Fruit fly (Drosophila melanogaster) whole organism, embryonic: ENCODE data around the gene Dic1.

Source experiments
- C15 ChIP-seq: fragments of 200-800 bp; sonication (Bioruptor generic); IDR thresholded peaks from 3 replicates; pipeline ENCODE4 v1.3.6; 2022; ENCODE audit warnings: missing biosample characterization, missing genetic modification characterization
- CG11398 ChIP-seq: fragments of 200-800 bp; sonication (Bioruptor generic); optimal IDR thresholded peaks from 2 replicates; lab custom pipeline; 2016; ENCODE audit warnings: missing biosample characterization, missing genetic modification characterization
- CG1233 ChIP-seq: fragments of 200-800 bp; sonication (Bioruptor generic); optimal IDR thresholded peaks from 4 replicates; lab custom pipeline; 2018; ENCODE audit warnings: missing biosample characterization, mild to moderate bottlenecking, missing genetic modification characterization
- CG12391 ChIP-seq: fragments of 200-800 bp; sonication (Bioruptor generic); optimal IDR thresholded peaks from 3 replicates; lab custom pipeline; 2018; ENCODE audit warnings: missing biosample characterization, mild to moderate bottlenecking, missing genetic modification characterization, moderate library complexity
- CG13624 ChIP-seq: fragments of 200-800 bp; sonication (Bioruptor generic); optimal IDR thresholded peaks from 2 replicates; lab custom pipeline; 2016; ENCODE audit warnings: missing biosample characterization, missing genetic modification characterization
- CG14667 ChIP-seq: fragments of 200-800 bp; sonication (Bioruptor generic); IDR thresholded peaks from 2 replicates; pipeline ENCODE4 v1.3.6; 2022; ENCODE audit warnings: missing biosample characterization, missing genetic modification characterization
- CG17612 ChIP-seq: fragments of 200-800 bp; sonication (Bioruptor generic); IDR thresholded peaks from 2 replicates; pipeline ENCODE4 v1.3.6; 2022; ENCODE audit warnings: missing biosample characterization, missing genetic modification characterization
- CG17802 ChIP-seq: fragments of 200-800 bp; sonication (Bioruptor generic); optimal IDR thresholded peaks from 2 replicates; lab custom pipeline; 2018; ENCODE audit warnings: missing biosample characterization, mild to moderate bottlenecking, missing genetic modification characterization, moderate library complexity
- CG18764 ChIP-seq: fragments of 200-800 bp; sonication (Bioruptor generic); optimal IDR thresholded peaks from 3 replicates; lab custom pipeline; 2016; ENCODE audit warnings: missing biosample characterization, missing genetic modification characterization
- CG2199 ChIP-seq: fragments of 200-800 bp; sonication (Bioruptor generic); IDR thresholded peaks from 3 replicates; pipeline ENCODE4 v1.3.6; 2022; ENCODE audit warnings: missing biosample characterization, missing genetic modification characterization
- CG2889 ChIP-seq: fragments of 200-800 bp; sonication (Bioruptor generic); IDR thresholded peaks from 3 replicates; pipeline ENCODE4 v1.3.6; 2022; ENCODE audit warnings: missing biosample characterization, missing genetic modification characterization
- CG3163 ChIP-seq: fragments of 200-800 bp; sonication (Bioruptor generic); optimal IDR thresholded peaks from 3 replicates; lab custom pipeline; 2016; ENCODE audit warnings: missing biosample characterization, missing genetic modification characterization
- CG3847 ChIP-seq: fragments of 200-800 bp; sonication (Bioruptor generic); IDR thresholded peaks from 2 replicates; pipeline ENCODE4 v1.3.6; 2022; ENCODE audit warnings: missing biosample characterization, missing genetic modification characterization
- CG4707 ChIP-seq: fragments of 200-800 bp; sonication (Bioruptor generic); optimal IDR thresholded peaks from 2 replicates; lab custom pipeline; 2018; ENCODE audit warnings: missing biosample characterization, mild to moderate bottlenecking, missing genetic modification characterization, moderate library complexity
- CG8290 ChIP-seq, 3 experiments: fragments of 200-800 bp; sonication (Bioruptor generic); optimal IDR thresholded peaks; 2 replicates each; lab custom pipeline; 2016 to 2019; ENCODE audit warnings: missing biosample characterization in 3 of 3, missing genetic modification characterization in 3 of 3, mild to moderate bottlenecking in 2 of 3, moderate library complexity in 1 of 3
- CG8359 ChIP-seq: fragments of 200-800 bp; sonication (Bioruptor generic); optimal IDR thresholded peaks from 2 replicates; lab custom pipeline; 2017; ENCODE audit warnings: missing biosample characterization, mild to moderate bottlenecking, missing genetic modification characterization, borderline replicate concordance
- CG8765 ChIP-seq: fragments of 200-800 bp; sonication (Bioruptor generic); IDR thresholded peaks from 2 replicates; pipeline ENCODE4 v1.3.6; 2022; ENCODE audit warnings: missing biosample characterization, missing genetic modification characterization
- CG9876 ChIP-seq: fragments of 200-800 bp; sonication (Bioruptor generic); optimal IDR thresholded peaks from 2 replicates; lab custom pipeline; 2016; ENCODE audit warnings: missing biosample characterization, missing genetic modification characterization
- Deaf1 ChIP-seq: fragments of 200-800 bp; optimal IDR thresholded peaks from 3 replicates; lab custom pipeline; 2019; ENCODE audit warnings: missing biosample characterization, mild to moderate bottlenecking, missing genetic modification characterization, moderate library complexity
- Dek ChIP-seq: fragments of 200-800 bp; sonication (Bioruptor generic); optimal IDR thresholded peaks from 3 replicates; lab custom pipeline; 2019; ENCODE audit warnings: missing biosample characterization, mild to moderate bottlenecking, missing genetic modification characterization, moderate library complexity
- Dp ChIP-seq: fragments of 200-800 bp; sonication (Bioruptor generic); optimal IDR thresholded peaks from 2 replicates; lab custom pipeline; 2018; ENCODE audit warnings: missing biosample characterization, mild to moderate bottlenecking, missing genetic modification characterization, moderate library complexity
- Eip74EF ChIP-seq, 2 experiments: fragments of 200-800 bp in 1 of 2; fragments of >200 bp in 1 of 2; sonication (Bioruptor generic) in 1 of 2; optimal IDR thresholded peaks; 2 replicates each; lab custom pipeline; 2017 to 2019; ENCODE audit warnings: missing biosample characterization in 2 of 2, missing genetic modification characterization in 2 of 2, mild to moderate bottlenecking in 1 of 2, moderate library complexity in 1 of 2
- Ets65A ChIP-seq: fragments of 200-800 bp; sonication (Bioruptor generic); peaks from one replicate; lab custom pipeline; 2016; ENCODE audit warnings: missing biosample characterization, missing genetic modification characterization
- HHEX ChIP-seq: fragments of 200-800 bp; sonication (Bioruptor generic); optimal IDR thresholded peaks from 3 replicates; lab custom pipeline; 2017; ENCODE audit warnings: missing biosample characterization, mild to moderate bottlenecking, missing genetic modification characterization, missing genetic modification reagents
- Meics ChIP-seq: fragments of 200-800 bp; sonication (Bioruptor generic); optimal IDR thresholded peaks from 2 replicates; lab custom pipeline; 2017; ENCODE audit warnings: missing biosample characterization, mild to moderate bottlenecking, missing genetic modification characterization
- Sin3A ChIP-seq: fragments of >200 bp; optimal IDR thresholded peaks from 2 replicates; lab custom pipeline; 2018
- Stat92E ChIP-seq, 3 experiments: fragments of >200 bp in 2 of 3; fragments of 200-800 bp in 1 of 3; sonication (Bioruptor generic) in 1 of 3; optimal IDR thresholded peaks; 2 replicates each; lab custom pipeline; 2017 to 2019; ENCODE audit warnings: missing biosample characterization in 3 of 3, missing genetic modification characterization in 3 of 3, mild to moderate bottlenecking in 1 of 3, moderate library complexity in 1 of 3
- TFAM ChIP-seq: fragments of 200-800 bp; sonication (Bioruptor generic); optimal IDR thresholded peaks from 2 replicates; lab custom pipeline; 2017; ENCODE audit warnings: missing biosample characterization, missing genetic modification characterization, inconsistent platforms
- Xrp1 ChIP-seq: fragments of 200-800 bp; sonication (Bioruptor generic); IDR thresholded peaks from 2 replicates; pipeline ENCODE4 v1.3.6; 2022; ENCODE audit warnings: missing biosample characterization, missing genetic modification characterization
- ase ChIP-seq: fragments of 200-800 bp; sonication (Bioruptor generic); IDR thresholded peaks from 3 replicates; pipeline ENCODE4 v1.3.6; 2022; ENCODE audit warnings: missing biosample characterization, missing genetic modification characterization
- ci ChIP-seq: fragments of 200-800 bp; sonication (Bioruptor generic); IDR thresholded peaks from 3 replicates; pipeline ENCODE4 v1.3.6; 2022; ENCODE audit warnings: missing biosample characterization, missing genetic modification characterization
- crp ChIP-seq, 2 experiments: fragments of 200-800 bp; sonication (Bioruptor generic); optimal IDR thresholded peaks; 2 replicates in 1 of 2; 3 replicates in 1 of 2; lab custom pipeline; 2017; ENCODE audit warnings: missing biosample characterization in 2 of 2, missing genetic modification characterization in 2 of 2, mild to moderate bottlenecking in 1 of 2, moderate library complexity in 1 of 2
- dan ChIP-seq: fragments of 200-800 bp; sonication (Bioruptor generic); IDR thresholded peaks from 2 replicates; pipeline ENCODE4 v1.3.6; 2022; ENCODE audit warnings: missing biosample characterization, missing genetic modification characterization
- hbn ChIP-seq: fragments of 200-800 bp; sonication (Bioruptor generic); IDR thresholded peaks from 2 replicates; pipeline ENCODE4 v1.3.6; 2022; ENCODE audit warnings: missing biosample characterization, missing genetic modification characterization; ENCODE audit not compliant: partially characterized antibody
- her ChIP-seq: fragments of 200-800 bp; sonication (Bioruptor generic); optimal IDR thresholded peaks from 2 replicates; lab custom pipeline; 2016; ENCODE audit warnings: missing biosample characterization, missing genetic modification characterization
- jumu ChIP-seq: fragments of 200-800 bp; sonication (Bioruptor generic); optimal IDR thresholded peaks from 3 replicates; lab custom pipeline; 2016; ENCODE audit warnings: missing biosample characterization, missing genetic modification characterization
- mam ChIP-seq: fragments of 200-800 bp; sonication (Bioruptor generic); optimal IDR thresholded peaks from 3 replicates; lab custom pipeline; 2016; ENCODE audit warnings: missing biosample characterization, missing genetic modification characterization
- phol ChIP-seq: fragments of 200-800 bp; sonication (Bioruptor generic); optimal IDR thresholded peaks from 3 replicates; lab custom pipeline; 2018; ENCODE audit warnings: missing biosample characterization, mild to moderate bottlenecking, missing genetic modification characterization, moderate library complexity
- pzg ChIP-seq: fragments of 200-800 bp; sonication (Bioruptor generic); optimal IDR thresholded peaks from 3 replicates; lab custom pipeline; 2018; ENCODE audit warnings: missing biosample characterization, mild to moderate bottlenecking, missing genetic modification characterization, moderate library complexity
- ranshi ChIP-seq: fragments of 200-800 bp; sonication (Bioruptor generic); IDR thresholded peaks from 2 replicates; pipeline ENCODE4 v1.3.6; 2022; ENCODE audit warnings: missing biosample characterization, missing genetic modification characterization
- salm ChIP-seq: fragments of 200-800 bp; sonication (Bioruptor generic); optimal IDR thresholded peaks from 2 replicates; lab custom pipeline; 2018; ENCODE audit warnings: missing biosample characterization, mild to moderate bottlenecking, missing genetic modification characterization
- schlank ChIP-seq: fragments of 200-800 bp; sonication (Bioruptor generic); optimal IDR thresholded peaks from 2 replicates; lab custom pipeline; 2018; ENCODE audit warnings: missing biosample characterization, mild to moderate bottlenecking, missing genetic modification characterization
- so ChIP-seq: fragments of 200-800 bp; sonication (Bioruptor generic); IDR thresholded peaks from 3 replicates; pipeline ENCODE4 v1.3.6; 2022; ENCODE audit warnings: missing biosample characterization, missing genetic modification characterization
- sug ChIP-seq: fragments of 200-800 bp; optimal IDR thresholded peaks from 2 replicates; lab custom pipeline; 2019; ENCODE audit warnings: missing biosample characterization, mild to moderate bottlenecking, missing genetic modification characterization, moderate library complexity
- tio ChIP-seq: fragments of 200-800 bp; sonication (Bioruptor generic); optimal IDR thresholded peaks from 2 replicates; lab custom pipeline; 2017; ENCODE audit warnings: missing biosample characterization, missing genetic modification characterization, inconsistent platforms
- twi ChIP-seq: fragments of 200-800 bp; optimal IDR thresholded peaks from 2 replicates; lab custom pipeline; 2019; ENCODE audit warnings: missing biosample characterization, mild to moderate bottlenecking, missing genetic modification characterization, moderate library complexity
- tx ChIP-seq: fragments of 200-800 bp; sonication (Bioruptor generic); optimal IDR thresholded peaks from 2 replicates; lab custom pipeline; 2016; ENCODE audit warnings: missing biosample characterization, missing genetic modification characterization
- vvl ChIP-seq: fragments of 200-800 bp; sonication (Bioruptor generic); IDR thresholded peaks from 2 replicates; pipeline ENCODE4 v1.3.6; 2022; ENCODE audit warnings: missing biosample characterization, missing genetic modification characterization
- wdn ChIP-seq: fragments of 200-800 bp; sonication (Bioruptor generic); IDR thresholded peaks from 2 replicates; pipeline ENCODE4 v1.3.6; 2022; ENCODE audit warnings: missing biosample characterization, missing genetic modification characterization
- zfh2 ChIP-seq: fragments of 200-800 bp; sonication (Bioruptor generic); optimal IDR thresholded peaks from 2 replicates; lab custom pipeline; 2016; ENCODE audit warnings: missing biosample characterization, missing genetic modification characterization

Dic1 gene

DNA sequence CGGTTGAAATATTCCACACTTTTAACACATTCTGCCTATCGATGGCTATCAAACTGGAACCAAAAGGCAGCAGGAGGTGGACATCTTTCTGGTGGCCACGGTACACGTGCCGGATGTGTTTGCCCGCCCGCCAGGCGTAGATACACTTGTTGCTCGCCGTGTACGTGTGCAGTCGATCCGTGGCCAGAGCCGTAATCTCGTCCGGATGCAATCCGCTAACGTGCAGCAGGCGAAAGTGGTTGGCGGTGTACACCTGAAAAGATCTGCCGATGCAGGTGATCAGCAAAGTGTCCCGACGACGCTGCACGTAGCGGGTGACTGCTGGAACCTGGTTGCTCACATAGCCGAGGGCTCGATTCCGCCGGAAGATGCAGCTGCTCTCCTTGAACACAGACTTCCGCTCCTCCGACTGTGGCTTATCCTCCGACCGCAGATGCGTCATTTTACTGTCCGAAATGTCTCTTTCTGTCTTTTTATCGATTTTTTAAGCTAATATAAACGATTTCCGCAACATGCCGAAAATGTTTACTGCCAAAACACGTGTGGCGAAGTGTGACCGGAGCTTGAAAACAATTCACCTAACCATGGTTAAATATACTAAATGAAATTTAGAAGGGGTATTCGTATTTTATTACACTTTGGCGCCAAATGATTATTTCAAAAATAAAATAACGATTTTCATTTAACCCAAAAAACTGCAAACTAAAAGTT, 23.6 kb downstream of the Dic1 start, which contains the start of gene CG9799 (continued):
- no peak for TF ChIP-seq HHEX (GFP tag; lab: Kevin White, UChicago)
- no peak for TF ChIP-seq so
- TF ChIP-seq schlank (tag; lab: Kevin White, UChicago) = no peak
- no peak for TF ChIP-seq phol
- no peak for TF ChIP-seq hbn (GFP tag; lab: Robert Waterston, UW)
- no peak for TF ChIP-seq CG11398 (GFP tag; lab: Kevin White, UChicago)
- no peak for TF ChIP-seq Meics (GFP tag; lab: Kevin White, UChicago)
- TF ChIP-seq CG2889 = 0 out of 3 replicates have a peak, but pooled peaks have one; percentile 14
- peak; percentile 18 for TF ChIP-seq Sin3A
- TF ChIP-seq Dek (tag; lab: Kevin White, UChicago) = no peak
- no peak for TF ChIP-seq CG8359 (GFP tag; lab: Kevin White, UChicago)
- no peak for TF ChIP-seq CG8290 (GFP tag; optimal IDR thresholded peaks at IDR 0.05; lab: Kevin White, UChicago)
- no peak for TF ChIP-seq CG8290 (tag; optimal IDR thresholded peaks at IDR 0.05; lab: Kevin White, UChicago)
- TF ChIP-seq CG17802 = no peak
- TF ChIP-seq CG3163 (GFP tag; lab: Kevin White, UChicago) = no peak
- TF ChIP-seq ase (GFP tag; lab: Robert Waterston, UW) = peak; percentile 57; the same call in 2 of the 3 replicates
- TF ChIP-seq CG13624 (GFP tag; lab: Kevin White, UChicago) = no peak
- peak; percentile 92 for TF ChIP-seq Dp (GFP tag; lab: Kevin White, UChicago)
- no peak for TF ChIP-seq Ets65A (GFP tag; lab: Kevin White, UChicago)
- TF ChIP-seq Stat92E (GFP tag; optimal IDR thresholded peaks at IDR 0.05; lab: Kevin White, UChicago) = no peak
- TF ChIP-seq CG9876 (GFP tag; lab: Kevin White, UChicago) = no peak
- no peak for TF ChIP-seq CG1233 (GFP tag; lab: Kevin White, UChicago)
- TF ChIP-seq TFAM (GFP tag; lab: Kevin White, UChicago) = no peak
- no peak for TF ChIP-seq CG18764
- no peak for TF ChIP-seq CG2199 (GFP tag; lab: Robert Waterston, UW)
- peak; percentile 72 for TF ChIP-seq pzg (GFP tag; lab: Kevin White, UChicago)
- no peak for TF ChIP-seq zfh2 (GFP tag; lab: Kevin White, UChicago)
- no peak for TF ChIP-seq CG8765 (GFP tag; lab: Robert Waterston, UW)
- no peak for TF ChIP-seq mam (GFP tag; lab: Kevin White, UChicago)
- no peak for TF ChIP-seq C15
- no peak for TF ChIP-seq her (GFP tag; lab: Kevin White, UChicago)
- TF ChIP-seq jumu = no peak
- no peak for TF ChIP-seq Eip74EF (GFP tag; optimal IDR thresholded peaks at IDR 0.05; lab: Kevin White, UChicago)
- TF ChIP-seq ci = no peak
- no peak for TF ChIP-seq Xrp1
- TF ChIP-seq Deaf1 (tag; lab: Kevin White, UChicago) = no peak
- TF ChIP-seq CG12391 (tag; lab: Kevin White, UChicago) = no peak
- TF ChIP-seq dan (GFP tag; lab: Robert Waterston, UW) = no peak
- peak; percentile 7; the same call in 1 of the 2 replicates for TF ChIP-seq CG3847
- no peak for TF ChIP-seq sug (tag; lab: Kevin White, UChicago)
- TF ChIP-seq salm = no peak
- TF ChIP-seq ranshi (GFP tag; lab: Robert Waterston, UW) = no peak
- TF ChIP-seq CG14667 (GFP tag; lab: Robert Waterston, UW) = no peak
- no peak for TF ChIP-seq wdn (GFP tag; lab: Robert Waterston, UW)
- TF ChIP-seq vvl (GFP tag; lab: Robert Waterston, UW) = no peak
- peak; percentile 79 for TF ChIP-seq twi (tag; lab: Kevin White, UChicago)
- TF ChIP-seq tio = no peak
- TF ChIP-seq tx (GFP tag; lab: Kevin White, UChicago) = no peak
- TF ChIP-seq crp (GFP tag; optimal IDR thresholded peaks at IDR 0.05; lab: Kevin White, UChicago) = peak in 1 of 2 experiments; percentile 54
- 0 out of 2 replicates have a peak, but pooled peaks have one; percentile 10 for TF ChIP-seq CG17612 (GFP tag; lab: Robert Waterston, UW)
- no peak for TF ChIP-seq CG4707 (GFP tag; lab: Kevin White, UChicago)
